Fruit fly (Drosophila melanogaster) whole organism, embryonic: ENCODE results near the gene Glg1.

Experiments
- Bgb ChIP-seq: fragments of 200-800 bp; sonication (Bioruptor generic); IDR thresholded peaks from 2 replicates; pipeline ENCODE4 v1.3.6; 2022; ENCODE audit warnings: missing biosample characterization, missing genetic modification characterization; ENCODE audit not compliant: partially characterized antibody
- CG10979 ChIP-seq: fragments of 200-800 bp; sonication (Bioruptor generic); optimal IDR thresholded peaks from 2 replicates; lab custom pipeline; 2018; ENCODE audit warnings: missing biosample characterization, mild to moderate bottlenecking, missing genetic modification characterization, moderate library complexity
- CG11456 ChIP-seq: fragments of 200-800 bp; sonication (Bioruptor generic); IDR thresholded peaks from 3 replicates; pipeline ENCODE4 v1.3.6; 2022; ENCODE audit warnings: missing biosample characterization, missing genetic modification characterization
- CG11560 ChIP-seq: fragments of 200-800 bp; sonication (Bioruptor generic); IDR thresholded peaks from 3 replicates; pipeline ENCODE4 v1.3.6; 2022; ENCODE audit warnings: missing biosample characterization, missing genetic modification characterization
- CG11695 ChIP-seq: fragments of 200-800 bp; sonication (Bioruptor generic); IDR thresholded peaks from 3 replicates; pipeline ENCODE4 v1.3.6; 2022; ENCODE audit warnings: missing biosample characterization, missing genetic modification characterization
- CG14050 ChIP-seq: fragments of 200-800 bp; sonication (Bioruptor generic); IDR thresholded peaks from 3 replicates; pipeline ENCODE4 v1.3.6; 2022; ENCODE audit warnings: missing biosample characterization, missing genetic modification characterization
- CG14965 ChIP-seq: fragments of 200-800 bp; sonication (Bioruptor generic); optimal IDR thresholded peaks from 2 replicates; lab custom pipeline; 2016; ENCODE audit warnings: missing biosample characterization, missing genetic modification characterization, borderline replicate concordance
- CG15479 ChIP-seq: fragments of 200-800 bp; sonication (Bioruptor generic); optimal IDR thresholded peaks from 3 replicates; lab custom pipeline; 2019; ENCODE audit warnings: missing biosample characterization, mild to moderate bottlenecking, missing genetic modification characterization, moderate library complexity
- CG17612 ChIP-seq: fragments of 200-800 bp; sonication (Bioruptor generic); IDR thresholded peaks from 2 replicates; pipeline ENCODE4 v1.3.6; 2022; ENCODE audit warnings: missing biosample characterization, missing genetic modification characterization
- CG17829 ChIP-seq: fragments of 200-800 bp; optimal IDR thresholded peaks from 2 replicates; lab custom pipeline; 2019; ENCODE audit warnings: missing biosample characterization, mild to moderate bottlenecking, missing genetic modification characterization, moderate library complexity
- CG2129 ChIP-seq: fragments of 200-800 bp; sonication (Bioruptor generic); IDR thresholded peaks from 2 replicates; pipeline ENCODE4 v1.3.6; 2022; ENCODE audit warnings: missing biosample characterization, missing genetic modification characterization; ENCODE audit not compliant: partially characterized antibody
- CG2678 ChIP-seq: fragments of 200-800 bp; sonication (Bioruptor generic); optimal IDR thresholded peaks from 3 replicates; lab custom pipeline; 2019; ENCODE audit warnings: missing biosample characterization, mild to moderate bottlenecking, missing genetic modification characterization, moderate library complexity
- CG30431 ChIP-seq: fragments of 200-800 bp; sonication (Bioruptor generic); optimal IDR thresholded peaks from 2 replicates; lab custom pipeline; 2017; ENCODE audit warnings: missing biosample characterization, missing genetic modification characterization
- CG42726 ChIP-seq: fragments of 200-800 bp; sonication (Bioruptor generic); IDR thresholded peaks from 2 replicates; pipeline ENCODE4 v1.3.6; 2022; ENCODE audit warnings: missing biosample characterization, missing genetic modification characterization; ENCODE audit not compliant: partially characterized antibody
- CG4282 ChIP-seq: fragments of 200-800 bp; sonication (Bioruptor generic); optimal IDR thresholded peaks from 2 replicates; lab custom pipeline; 2016; ENCODE audit warnings: missing biosample characterization, missing genetic modification characterization
- CG4328 ChIP-seq: fragments of 200-800 bp; sonication (Bioruptor generic); optimal IDR thresholded peaks from 3 replicates; lab custom pipeline; 2017; ENCODE audit warnings: missing biosample characterization, missing genetic modification reagents, missing genetic modification characterization
- CG7745 ChIP-seq: fragments of 200-800 bp; sonication (Bioruptor generic); optimal IDR thresholded peaks from 2 replicates; lab custom pipeline; 2018; ENCODE audit warnings: missing biosample characterization, mild to moderate bottlenecking, missing genetic modification characterization, moderate library complexity
- CG9437 ChIP-seq: fragments of 200-800 bp; sonication (Bioruptor generic); optimal IDR thresholded peaks from 2 replicates; lab custom pipeline; 2018; ENCODE audit warnings: missing biosample characterization, mild to moderate bottlenecking, missing genetic modification characterization
- CG9876 ChIP-seq: fragments of 200-800 bp; sonication (Bioruptor generic); optimal IDR thresholded peaks from 2 replicates; lab custom pipeline; 2016; ENCODE audit warnings: missing biosample characterization, missing genetic modification characterization
- CTCF ChIP-seq: fragments of 200-800 bp; sonication (Bioruptor generic); optimal IDR thresholded peaks from 2 replicates; lab custom pipeline; 2017; ENCODE audit warnings: missing biosample characterization, mild to moderate bottlenecking, missing genetic modification characterization, moderate library complexity
- D19A ChIP-seq: fragments of 200-800 bp; optimal IDR thresholded peaks from 3 replicates; lab custom pipeline; 2019; ENCODE audit warnings: missing biosample characterization, mild to moderate bottlenecking, missing genetic modification characterization, moderate library complexity
- Deaf1 ChIP-seq: fragments of 200-800 bp; optimal IDR thresholded peaks from 3 replicates; lab custom pipeline; 2019; ENCODE audit warnings: missing biosample characterization, mild to moderate bottlenecking, missing genetic modification characterization, moderate library complexity
- Doc2 ChIP-seq: fragments of 200-800 bp; sonication (Bioruptor generic); IDR thresholded peaks from 2 replicates; pipeline ENCODE4 v1.3.6; 2022; ENCODE audit warnings: missing biosample characterization, missing genetic modification characterization
- Drgx ChIP-seq: fragments of 200-800 bp; sonication (Bioruptor generic); IDR thresholded peaks from 2 replicates; pipeline ENCODE4 v1.3.6; 2022; ENCODE audit warnings: missing biosample characterization, missing genetic modification characterization
- Fer3 ChIP-seq: fragments of 200-800 bp; sonication (Bioruptor generic); optimal IDR thresholded peaks from 2 replicates; lab custom pipeline; 2018; ENCODE audit warnings: missing biosample characterization, mild to moderate bottlenecking, missing genetic modification characterization, moderate library complexity
- Lim3 ChIP-seq: fragments of 200-800 bp; sonication (Bioruptor generic); IDR thresholded peaks from 2 replicates; pipeline ENCODE4 v1.3.6; 2022; ENCODE audit warnings: missing biosample characterization, missing genetic modification characterization
- Mrtf ChIP-seq: fragments of 200-800 bp; sonication (Bioruptor generic); IDR thresholded peaks from 3 replicates; pipeline ENCODE4 v1.3.6; 2022; ENCODE audit warnings: missing biosample characterization, missing genetic modification characterization
- Nf-YB ChIP-seq: fragments of 200-800 bp; sonication (Bioruptor generic); optimal IDR thresholded peaks from 3 replicates; lab custom pipeline; 2019; ENCODE audit warnings: missing biosample characterization, mild to moderate bottlenecking, missing genetic modification characterization, moderate library complexity
- Opbp ChIP-seq: fragments of 200-800 bp; sonication (Bioruptor generic); IDR thresholded peaks from 3 replicates; pipeline ENCODE4 v1.3.6; 2022; ENCODE audit warnings: missing biosample characterization, missing genetic modification characterization; ENCODE audit not compliant: partially characterized antibody
- Ravus ChIP-seq: fragments of 200-800 bp; sonication (Bioruptor generic); IDR thresholded peaks from 2 replicates; pipeline ENCODE4 v1.3.6; 2022; ENCODE audit warnings: missing biosample characterization, missing genetic modification characterization
- Sin3A ChIP-seq: fragments of >200 bp; optimal IDR thresholded peaks from 2 replicates; lab custom pipeline; 2018
- TFAM ChIP-seq: fragments of 200-800 bp; sonication (Bioruptor generic); optimal IDR thresholded peaks from 2 replicates; lab custom pipeline; 2017; ENCODE audit warnings: missing biosample characterization, missing genetic modification characterization, inconsistent platforms
- bigmax ChIP-seq: fragments of 200-800 bp; sonication (Bioruptor generic); optimal IDR thresholded peaks from 2 replicates; lab custom pipeline; 2018; ENCODE audit warnings: missing biosample characterization, mild to moderate bottlenecking, missing genetic modification characterization
- dati ChIP-seq: fragments of 200-800 bp; sonication (Bioruptor generic); IDR thresholded peaks from 2 replicates; pipeline ENCODE4 v1.3.6; 2022; ENCODE audit warnings: missing biosample characterization, missing genetic modification characterization
- gfzf ChIP-seq: fragments of 200-800 bp; sonication (Bioruptor generic); optimal IDR thresholded peaks from 2 replicates; lab custom pipeline; 2016; ENCODE audit warnings: missing biosample characterization, mild to moderate bottlenecking, missing genetic modification characterization, moderate library complexity
- hbn ChIP-seq: fragments of 200-800 bp; sonication (Bioruptor generic); IDR thresholded peaks from 2 replicates; pipeline ENCODE4 v1.3.6; 2022; ENCODE audit warnings: missing biosample characterization, missing genetic modification characterization; ENCODE audit not compliant: partially characterized antibody
- hth ChIP-seq: fragments of >200 bp; optimal IDR thresholded peaks from 2 replicates; lab custom pipeline; 2017; ENCODE audit warnings: inconsistent platforms
- jing ChIP-seq: fragments of 200-800 bp; sonication (Bioruptor generic); optimal IDR thresholded peaks from 2 replicates; lab custom pipeline; 2018; ENCODE audit warnings: missing biosample characterization, mild to moderate bottlenecking, missing genetic modification characterization
- lbe ChIP-seq: fragments of 200-800 bp; sonication (Bioruptor generic); optimal IDR thresholded peaks from 2 replicates; lab custom pipeline; 2016; ENCODE audit warnings: missing biosample characterization, mild to moderate bottlenecking, missing genetic modification characterization
- nerfin-2 ChIP-seq: fragments of 200-800 bp; sonication (Bioruptor generic); IDR thresholded peaks from 2 replicates; pipeline ENCODE4 v1.3.6; 2022; ENCODE audit warnings: missing biosample characterization, missing genetic modification characterization; ENCODE audit not compliant: partially characterized antibody
- onecut ChIP-seq: fragments of 200-800 bp; sonication (Bioruptor generic); IDR thresholded peaks from 2 replicates; pipeline ENCODE4 v1.3.6; 2022; ENCODE audit warnings: missing biosample characterization, missing genetic modification characterization
- pho ChIP-seq: fragments of 200-800 bp; sonication (Bioruptor generic); optimal IDR thresholded peaks from 2 replicates; lab custom pipeline; 2016; ENCODE audit warnings: missing biosample characterization, missing genetic modification characterization
- repo ChIP-seq: fragments of 200-800 bp; sonication (Bioruptor generic); optimal IDR thresholded peaks from 2 replicates; lab custom pipeline; 2016; ENCODE audit warnings: missing biosample characterization, missing genetic modification characterization
- rib ChIP-seq: fragments of 200-800 bp; sonication (Bioruptor generic); IDR thresholded peaks from 2 replicates; pipeline ENCODE4 v1.3.6; 2022; ENCODE audit warnings: missing biosample characterization, missing genetic modification characterization
- salm ChIP-seq: fragments of 200-800 bp; sonication (Bioruptor generic); optimal IDR thresholded peaks from 2 replicates; lab custom pipeline; 2018; ENCODE audit warnings: missing biosample characterization, mild to moderate bottlenecking, missing genetic modification characterization
- sob ChIP-seq: fragments of 200-800 bp; sonication (Bioruptor generic); IDR thresholded peaks from 2 replicates; pipeline ENCODE4 v1.3.6; 2022; ENCODE audit warnings: missing biosample characterization, missing genetic modification characterization
- tup ChIP-seq: fragments of 200-800 bp; sonication (Bioruptor generic); optimal IDR thresholded peaks from 2 replicates; lab custom pipeline; 2016; ENCODE audit warnings: missing biosample characterization, mild to moderate bottlenecking, missing genetic modification characterization, moderate library complexity
- usp ChIP-seq: fragments of >200 bp; optimal IDR thresholded peaks from 2 replicates; lab custom pipeline; 2017; ENCODE audit warnings: missing biosample characterization, missing genetic modification characterization
- vfl ChIP-seq: fragments of 200-800 bp; sonication (Bioruptor generic); optimal IDR thresholded peaks from 2 replicates; lab custom pipeline; 2016; ENCODE audit warnings: missing biosample characterization, missing genetic modification characterization
- vvl ChIP-seq: fragments of 200-800 bp; sonication (Bioruptor generic); IDR thresholded peaks from 2 replicates; pipeline ENCODE4 v1.3.6; 2022; ENCODE audit warnings: missing biosample characterization, missing genetic modification characterization
- wor ChIP-seq: fragments of 200-800 bp; sonication (Bioruptor generic); IDR thresholded peaks from 2 replicates; pipeline ENCODE4 v1.3.6; 2022; ENCODE audit warnings: missing biosample characterization, missing genetic modification characterization
- z ChIP-seq: fragments of 200-800 bp; sonication (Bioruptor generic); IDR thresholded peaks from 3 replicates; pipeline ENCODE4 v1.3.6; 2022; ENCODE audit warnings: missing biosample characterization, missing genetic modification characterization

Gene Glg1

DNA sequence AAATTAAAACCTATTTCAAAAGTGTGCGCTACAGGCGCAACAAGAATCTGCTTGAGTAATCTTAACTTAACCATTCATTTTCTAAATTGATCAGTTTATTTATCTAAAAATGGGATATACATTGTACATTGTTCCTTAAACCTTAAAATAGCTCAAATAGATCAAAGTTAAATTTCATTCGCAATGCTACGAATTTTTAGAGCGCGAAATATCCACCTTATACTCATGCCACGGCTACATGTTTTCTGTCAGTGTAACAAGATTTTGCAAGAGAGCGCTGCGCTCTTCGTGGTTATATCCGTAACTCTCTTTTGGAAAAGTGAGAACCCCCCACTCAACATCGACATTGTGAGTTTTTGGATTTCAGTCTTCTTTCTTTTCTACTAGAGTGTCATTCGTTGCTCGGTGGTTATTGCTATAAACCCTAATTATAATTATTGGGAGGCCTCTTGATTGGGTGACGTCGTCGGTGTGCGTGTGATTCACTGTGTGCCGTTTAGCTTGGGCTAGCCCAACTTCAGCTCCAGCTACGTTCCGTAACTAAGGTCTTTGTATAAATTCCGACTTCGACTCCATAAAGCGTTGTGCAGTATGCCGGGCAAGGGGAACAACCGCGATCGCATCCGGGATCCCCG lies 2.3 kb upstream of the Glg1 start (continued):
- TF ChIP-seq repo (GFP tag; lab: Kevin White, UChicago): peak; percentile 32
- TF ChIP-seq Drgx (GFP tag; lab: Robert Waterston, UW): peak; percentile 36; the same call in 1 of the 2 replicates
- no peak for TF ChIP-seq CG17612 (GFP tag; lab: Robert Waterston, UW)
- TF ChIP-seq usp: no peak
- no peak for TF ChIP-seq Bgb (GFP tag; lab: Robert Waterston, UW)
- TF ChIP-seq onecut (GFP tag; lab: Robert Waterston, UW): no peak
- TF ChIP-seq CG2129 (GFP tag; lab: Robert Waterston, UW): no peak
- peak; percentile 42 for TF ChIP-seq pho
- no peak for TF ChIP-seq Lim3
- no peak for TF ChIP-seq hth
- no peak for TF ChIP-seq dati (GFP tag; lab: Robert Waterston, UW)
- TF ChIP-seq CG11560 (tag; lab: Robert Waterston, UW): no peak
- TF ChIP-seq z: no peak
- no peak for TF ChIP-seq tup
- peak; percentile 19 for TF ChIP-seq CG9437 (GFP tag; lab: Kevin White, UChicago)
- no peak for TF ChIP-seq CG4328 (GFP tag; lab: Kevin White, UChicago)
- TF ChIP-seq CG2678 (tag; lab: Kevin White, UChicago): peak; percentile 50
- no peak for TF ChIP-seq CG14050 (GFP tag; lab: Robert Waterston, UW)
- no peak for TF ChIP-seq bigmax (GFP tag; lab: Kevin White, UChicago)
- peak; percentile 9 for TF ChIP-seq Fer3 (tag; lab: Kevin White, UChicago)
- peak; percentile 37 for TF ChIP-seq CG7745 (tag; lab: Kevin White, UChicago)
- peak; percentile 32 for TF ChIP-seq D19A
- TF ChIP-seq CG42726 (GFP tag; lab: Robert Waterston, UW): no peak
- TF ChIP-seq Sin3A (lab: Kevin White, UChicago): no peak
- TF ChIP-seq TFAM (GFP tag; lab: Kevin White, UChicago): no peak
- TF ChIP-seq CTCF (GFP tag; lab: Kevin White, UChicago): no peak
- TF ChIP-seq CG15479 (GFP tag; lab: Kevin White, UChicago): no peak
- TF ChIP-seq hbn: no peak
- TF ChIP-seq salm (tag; lab: Kevin White, UChicago): no peak
- TF ChIP-seq gfzf: no peak
- no peak for TF ChIP-seq CG30431 (GFP tag; lab: Kevin White, UChicago)
- no peak for TF ChIP-seq CG17829 (tag; lab: Kevin White, UChicago)
- TF ChIP-seq Doc2: no peak
- no peak for TF ChIP-seq lbe (GFP tag; lab: Kevin White, UChicago)
- no peak for TF ChIP-seq jing
- no peak for TF ChIP-seq wor (GFP tag; lab: Robert Waterston, UW)
- TF ChIP-seq Deaf1 (tag; lab: Kevin White, UChicago): no peak
- TF ChIP-seq nerfin-2 (GFP tag; lab: Robert Waterston, UW): no peak
- no peak for TF ChIP-seq CG14965 (GFP tag; lab: Kevin White, UChicago)
- no peak for TF ChIP-seq CG9876 (GFP tag; lab: Kevin White, UChicago)
- no peak for TF ChIP-seq rib
- peak; percentile 41 for TF ChIP-seq CG10979
- no peak for TF ChIP-seq Opbp
- TF ChIP-seq Ravus (GFP tag; lab: Robert Waterston, UW): no peak
- TF ChIP-seq Mrtf (GFP tag; lab: Robert Waterston, UW): no peak
- no peak for TF ChIP-seq CG4282 (GFP tag; lab: Kevin White, UChicago)
- TF ChIP-seq Nf-YB: no peak
- no peak for TF ChIP-seq vfl (GFP tag; lab: Kevin White, UChicago)
- peak; percentile 25; the same call in 1 of the 2 replicates for TF ChIP-seq sob (GFP tag; lab: Robert Waterston, UW)
- peak; percentile 43; the same call in 1 of the 3 replicates for TF ChIP-seq CG11695 (GFP tag; lab: Robert Waterston, UW)
- TF ChIP-seq CG11456 (GFP tag; lab: Robert Waterston, UW): 0 out of 3 replicates have a peak, but pooled peaks have one; percentile 7
- TF ChIP-seq vvl: peak; percentile 61
